Worm (Caenorhabditis elegans): Measurements from ENCODE around the gene K12B6.9.

Gene K12B6.9

DNA sequence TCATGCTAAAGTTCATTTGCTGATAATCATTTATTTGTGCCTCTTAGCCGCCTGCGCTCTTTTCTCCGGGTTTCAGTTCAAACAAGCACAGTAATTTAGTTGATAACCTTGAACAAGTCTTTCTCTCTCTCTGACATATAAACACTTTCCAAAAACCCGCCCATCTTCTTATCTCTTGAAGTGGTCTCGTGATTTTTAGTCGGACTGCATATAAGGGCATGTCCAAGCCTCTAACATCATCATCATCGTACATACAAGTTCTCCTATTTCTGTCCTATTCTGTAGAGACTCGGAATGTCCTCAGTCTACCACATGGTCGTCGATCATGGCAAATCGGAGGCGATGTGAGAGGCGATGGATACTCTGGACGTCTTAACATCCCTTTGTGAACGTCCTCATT lies 16.3 kb downstream of the K12B6.9 start, which contains the start of gene F31F7.1 (continued):
- TF ChIP-seq nhr-179 (tag; optimal IDR thresholded peaks at IDR 0.05), result no peak
- no peak for TF ChIP-seq lsl-1 (GFP tag; optimal IDR thresholded peaks at IDR 0.05)
- TF ChIP-seq rcor-1 (GFP tag; IDR thresholded peaks at IDR 0.05), result no peak
- peak; percentile 49 for TF ChIP-seq tbp1 (GFP tag; optimal IDR thresholded peaks at IDR 0.05)
- TF ChIP-seq Y56A3A.18 (GFP tag; IDR thresholded peaks at IDR 0.05), result no peak
- TF ChIP-seq lin-40 (tag; optimal IDR thresholded peaks at IDR 0.05), result peak; percentile 30
- TF ChIP-seq madf-3 (GFP tag; IDR thresholded peaks at IDR 0.05), result no peak
- TF ChIP-seq let-607 (tag; optimal IDR thresholded peaks at IDR 0.05), result peak in 1 of 2 experiments; percentile 20
- peak; percentile 46 for TF ChIP-seq atf-7 (tag; optimal IDR thresholded peaks at IDR 0.05)
- peak; percentile 49 for TF ChIP-seq madf-10 (tag; optimal IDR thresholded peaks at IDR 0.05)
- TF ChIP-seq nfya-1 (tag; optimal IDR thresholded peaks at IDR 0.05; ENCODE audit: borderline replicate concordance, insufficient read depth), result no peak
- no peak for TF ChIP-seq mel-28 (tag; optimal IDR thresholded peaks at IDR 0.05; ENCODE audit: borderline replicate concordance)
- TF ChIP-seq ceh-79 (tag; optimal IDR thresholded peaks at IDR 0.05), result no peak
- TF ChIP-seq ama-1 (optimal IDR thresholded peaks at IDR 0.05), result peak; percentile 77
- no peak for TF ChIP-seq ama-1 (GFP tag; optimal IDR thresholded peaks at IDR 0.05)
- no peak for TF ChIP-seq F22D6.2 (tag; optimal IDR thresholded peaks at IDR 0.05)
- TF ChIP-seq zim-3 (tag; optimal IDR thresholded peaks at IDR 0.05), result no peak

DNA sequence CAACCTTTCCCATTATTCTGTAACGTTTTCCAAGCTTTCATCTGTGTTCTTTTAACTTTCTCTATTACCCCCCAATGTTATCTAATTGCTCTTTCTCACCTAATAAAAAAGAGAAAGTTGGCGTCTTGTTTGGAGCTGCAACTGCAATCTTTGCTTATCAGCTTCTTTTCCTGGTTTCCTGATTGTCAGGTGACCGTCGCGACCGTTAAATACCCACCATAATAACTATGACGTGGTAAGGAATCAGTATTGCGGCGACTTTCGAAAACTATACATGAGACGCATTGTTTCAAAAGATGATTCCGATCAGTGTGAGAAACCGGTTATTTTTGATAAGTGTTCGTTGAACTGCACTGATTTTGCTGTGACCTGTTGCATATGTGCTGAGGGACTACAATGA lies 17.3 kb downstream of the K12B6.9 start:
- TF ChIP-seq nhr-80 (tag; optimal IDR thresholded peaks at IDR 0.05) (peak; percentile 93), Y79H2A.3 (GFP tag; conservative IDR thresholded peaks at IDR 0.05) (no peak), lin-35 (GFP tag; optimal IDR thresholded peaks at IDR 0.05) (no peak), nhr-27 (tag; optimal IDR thresholded peaks at IDR 0.05) (no peak), ets-4 (GFP tag; optimal IDR thresholded peaks at IDR 0.05) (peak; percentile 63), ztf-22 (GFP tag; optimal IDR thresholded peaks at IDR 0.05) (peak; percentile 49), let-607 (tag; optimal IDR thresholded peaks at IDR 0.05) (peak in 1 of 2 experiments; percentile 17), atf-7 (tag; optimal IDR thresholded peaks at IDR 0.05) (peak; percentile 37), attf-5 (GFP tag; optimal IDR thresholded peaks at IDR 0.05) (no peak), dox-1 (GFP tag; IDR thresholded peaks at IDR 0.05) (peak; percentile 54; the same call in 1 of the 2 replicates), cebp-1 (GFP tag; IDR thresholded peaks at IDR 0.05) (no peak), cebp-1 (tag; optimal IDR thresholded peaks at IDR 0.05) (peak; percentile 57), hmg-1.2 (GFP tag; IDR thresholded peaks at IDR 0.05) (0 out of 2 replicates have a peak, but pooled peaks have one; percentile 14), ztf-3 (GFP tag; optimal IDR thresholded peaks at IDR 0.05) (no peak), tbp1 (GFP tag; optimal IDR thresholded peaks at IDR 0.05) (peak; percentile 24), lsl-1 (GFP tag; optimal IDR thresholded peaks at IDR 0.05) (no peak), K11D2.4 (GFP tag; IDR thresholded peaks at IDR 0.05) (no peak), nhr-90 (tag; optimal IDR thresholded peaks at IDR 0.05) (peak; percentile 34), nfyb-1 (GFP tag; IDR thresholded peaks at IDR 0.05) (peak; percentile 49; the same call in 1 of the 2 replicates)

DNA sequence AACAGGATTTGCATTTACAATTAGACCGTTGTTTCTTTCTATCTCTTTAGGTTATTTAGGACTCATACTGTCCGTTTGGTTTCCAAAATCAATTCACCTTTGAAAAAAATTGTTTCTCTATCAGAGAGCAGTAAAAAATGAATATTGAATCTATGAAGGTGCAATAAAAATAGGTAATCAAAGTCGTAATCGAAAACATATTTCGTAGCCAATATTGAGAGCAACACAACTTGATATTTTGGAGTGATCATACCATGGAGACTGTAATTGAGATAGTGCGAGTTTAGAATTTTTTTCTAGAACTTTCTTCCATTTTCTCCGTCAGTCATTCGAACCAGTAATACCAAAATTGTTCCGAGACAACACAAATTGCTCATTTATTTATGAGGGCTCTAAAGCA lies 21.9 kb downstream of the K12B6.9 start, which contains the start of gene F31F7.2:
Gene F31F7.2 (plus strand): TSS at position 301 of the 400 bp plus-strand sequence.
- TF ChIP-seq ztf-3 (GFP tag; optimal IDR thresholded peaks at IDR 0.05), result no peak
- no peak for TF ChIP-seq madf-3 (GFP tag; IDR thresholded peaks at IDR 0.05)

DNA sequence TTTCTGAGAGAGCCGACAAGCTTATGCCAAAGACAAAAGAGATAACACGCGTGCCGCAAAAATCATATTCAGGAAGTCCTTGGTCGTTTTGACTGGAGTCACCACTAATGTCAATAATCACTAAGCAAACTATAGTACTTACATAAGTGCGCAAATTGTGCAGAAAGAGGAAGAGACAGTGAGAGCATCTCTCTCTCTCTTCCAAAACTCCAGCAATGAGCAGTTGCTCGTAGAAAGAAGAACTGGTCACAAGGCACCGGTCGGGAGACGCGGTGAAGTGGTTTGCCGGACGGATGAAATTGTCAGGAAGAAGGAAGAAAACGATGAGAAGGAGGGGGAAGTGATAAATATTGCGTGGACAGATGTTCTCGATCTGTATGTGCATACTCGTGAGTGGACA lies 22.4 kb downstream of the K12B6.9 start:
- TF ChIP-seq ztf-26 (tag; optimal IDR thresholded peaks at IDR 0.05), result no peak
- TF ChIP-seq madf-6 (GFP tag; IDR thresholded peaks at IDR 0.05), result no peak
- no peak for TF ChIP-seq hlh-26 (GFP tag; conservative IDR thresholded peaks at IDR 0.05)
- TF ChIP-seq F55B11.4 (tag; optimal IDR thresholded peaks at IDR 0.05; ENCODE audit: borderline replicate concordance, insufficient read depth), result no peak
- no peak for TF ChIP-seq nhr-27 (tag; optimal IDR thresholded peaks at IDR 0.05)
- no peak for TF ChIP-seq sptf-2 (GFP tag; optimal IDR thresholded peaks at IDR 0.05)
- TF ChIP-seq F37B4.10 (GFP tag; IDR thresholded peaks at IDR 0.05), result no peak
- TF ChIP-seq pbrm-1 (GFP tag; IDR thresholded peaks at IDR 0.05), result no peak
- TF ChIP-seq Y67H2A.10 (GFP tag; conservative IDR thresholded peaks at IDR 0.05), result no peak
- TF ChIP-seq rcor-1 (GFP tag; IDR thresholded peaks at IDR 0.05), result no peak
- TF ChIP-seq let-526 (GFP tag; IDR thresholded peaks at IDR 0.05), result no peak
- TF ChIP-seq ceh-79 (tag; optimal IDR thresholded peaks at IDR 0.05), result no peak
